Fruit fly (Drosophila melanogaster): ENCODE measurements around the gene Cpr72Ec.
A peak's percentile ranks its signal among the peaks of the same experiment; 100 is the strongest.

Cpr72Ec gene

DNA sequence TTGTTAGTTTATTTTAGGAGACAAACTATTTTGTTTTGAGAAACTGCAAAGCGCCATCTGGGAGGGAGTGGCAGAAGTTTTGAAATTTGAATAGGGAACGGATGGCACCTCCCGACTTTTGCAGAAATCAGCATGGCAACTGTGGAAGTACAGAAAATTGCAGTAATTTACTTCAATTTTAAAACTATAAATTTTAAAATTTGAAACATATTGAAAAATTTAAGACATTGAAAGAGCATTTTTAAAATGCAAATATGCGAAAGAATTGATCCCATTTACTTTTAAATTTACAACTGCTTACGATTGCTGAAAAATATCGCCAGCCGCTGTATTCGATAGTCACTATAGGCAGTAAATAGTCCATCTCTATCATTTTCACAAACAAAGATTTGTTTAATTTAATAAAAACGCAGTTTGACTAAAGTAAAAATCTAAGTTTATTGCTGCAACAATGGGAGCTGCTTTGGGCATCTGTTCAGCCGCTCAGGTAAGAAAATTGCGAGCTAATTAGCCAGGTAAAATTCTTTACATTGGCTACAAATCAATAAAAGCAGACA, 45.3 kb upstream of the Cpr72Ec start, which contains the start of gene Serinc (continued):
- TF ChIP-seq p53 (GFP tag; optimal IDR thresholded peaks at IDR 0.05) (peak; percentile 6), CG12155 (GFP tag; optimal IDR thresholded peaks at IDR 0.05) (peak; percentile 30), CG6765 (GFP tag; optimal IDR thresholded peaks at IDR 0.05) (no peak), CrebB (tag; optimal IDR thresholded peaks at IDR 0.05) (peak; percentile 61), cwo (GFP tag; optimal IDR thresholded peaks at IDR 0.05) (no peak), CG1024 (GFP tag; IDR thresholded peaks at IDR 0.05) (no peak), exex (tag; optimal IDR thresholded peaks at IDR 0.05) (peak; percentile 15), cad (GFP tag; optimal IDR thresholded peaks at IDR 0.05) (no peak), hth (optimal IDR thresholded peaks at IDR 0.05) (no peak), slou (GFP tag; optimal IDR thresholded peaks at IDR 0.05) (peak; percentile 0), Camta (GFP tag; optimal IDR thresholded peaks at IDR 0.05) (peak; percentile 54), gcm2 (GFP tag; optimal IDR thresholded peaks at IDR 0.05) (no peak), vnd (GFP tag; IDR thresholded peaks at IDR 0.05; ENCODE audit: partially characterized antibody) (peak; percentile 97), CG12391 (tag; optimal IDR thresholded peaks at IDR 0.05) (peak; percentile 78), CkIIα-i1 (GFP tag; IDR thresholded peaks at IDR 0.05) (no peak), CG32532 (GFP tag; IDR thresholded peaks at IDR 0.05) (peak; percentile 62; the same call in 1 of the 2 replicates), ato (GFP tag; IDR thresholded peaks at IDR 0.05; ENCODE audit: partially characterized antibody) (peak; percentile 97), nerfin-1 (tag; optimal IDR thresholded peaks at IDR 0.05) (peak; percentile 61), maf-S (GFP tag; optimal IDR thresholded peaks at IDR 0.05) (peak; percentile 50), lilli (GFP tag; optimal IDR thresholded peaks at IDR 0.05) (peak; percentile 78), ssp (GFP tag; IDR thresholded peaks at IDR 0.05) (peak; percentile 39), aop (GFP tag; IDR thresholded peaks at IDR 0.05) (no peak), Kr (GFP tag; optimal IDR thresholded peaks at IDR 0.05) (no peak), lab (GFP tag; optimal IDR thresholded peaks at IDR 0.05) (no peak), CG32767 (GFP tag; IDR thresholded peaks at IDR 0.05) (no peak), Myb (GFP tag; optimal IDR thresholded peaks at IDR 0.05) (peak; percentile 73), Hey (tag; optimal IDR thresholded peaks at IDR 0.05) (no peak), vvl (GFP tag; IDR thresholded peaks at IDR 0.05) (peak; percentile 76; the same call in 1 of the 2 replicates), CG33557 (GFP tag; optimal IDR thresholded peaks at IDR 0.05) (peak; percentile 42), CG16863 (GFP tag; optimal IDR thresholded peaks at IDR 0.05) (peak; percentile 55), gfzf (GFP tag; optimal IDR thresholded peaks at IDR 0.05) (no peak), CG31441 (GFP tag; IDR thresholded peaks at IDR 0.05) (no peak), oc (tag; optimal IDR thresholded peaks at IDR 0.05) (no peak), pan (optimal IDR thresholded peaks at IDR 0.05) (no peak), pan (GFP tag; optimal IDR thresholded peaks at IDR 0.05 in 1 of 2, IDR thresholded peaks at IDR 0.05 in 1 of 2) (no peak), CG10565 (GFP tag; optimal IDR thresholded peaks at IDR 0.05) (no peak), Usf (GFP tag; optimal IDR thresholded peaks at IDR 0.05) (no peak), Ssrp (tag; optimal IDR thresholded peaks at IDR 0.05) (peak; percentile 27), Atf-2 (GFP tag; optimal IDR thresholded peaks at IDR 0.05) (peak; percentile 53), esg (GFP tag; conservative IDR thresholded peaks at IDR 0.05) (no peak; the same call in 1 of the 2 replicates), CG14860 (GFP tag; IDR thresholded peaks at IDR 0.05; ENCODE audit: partially characterized antibody) (peak; percentile 97), CG10274 (GFP tag; optimal IDR thresholded peaks at IDR 0.05) (no peak), insv (GFP tag; optimal IDR thresholded peaks at IDR 0.05) (peak in 1 of 2 experiments; percentile 59), zfh1 (GFP tag; IDR thresholded peaks at IDR 0.05) (0 out of 3 replicates have a peak, but pooled peaks have one; percentile 52), ac (GFP tag; optimal IDR thresholded peaks at IDR 0.05) (no peak), ATbp (GFP tag; optimal IDR thresholded peaks at IDR 0.05) (no peak), Doc3 (GFP tag; IDR thresholded peaks at IDR 0.05; ENCODE audit: partially characterized antibody) (peak; percentile 98), CG11695 (GFP tag; IDR thresholded peaks at IDR 0.05) (no peak), CG1529 (GFP tag; optimal IDR thresholded peaks at IDR 0.05) (peak; percentile 7), CG7556 (GFP tag; optimal IDR thresholded peaks at IDR 0.05) (peak; percentile 21), Gsc (GFP tag; IDR thresholded peaks at IDR 0.05) (no peak)
